Fruit fly (Drosophila melanogaster) whole organism, embryonic: Measurements from ENCODE around the gene CG32544.

Experiments
- Awh ChIP-seq: fragments of 200-800 bp; sonication (Bioruptor generic); IDR thresholded peaks from 2 replicates; pipeline ENCODE4, ENCODE4 v1.3.6; 2022; ENCODE audit warnings: missing biosample characterization, missing genetic modification characterization
- BEAF-32 ChIP-seq: fragments of 200-800 bp; sonication (Bioruptor generic); optimal IDR thresholded peaks from 3 replicates; lab custom pipeline; 2017; ENCODE audit warnings: missing biosample characterization, missing genetic modification characterization, mild to moderate bottlenecking, moderate library complexity, missing genetic modification reagents
- CG10147 ChIP-seq: fragments of 200-800 bp; sonication (Bioruptor generic); optimal IDR thresholded peaks from 2 replicates; lab custom pipeline; 2019; ENCODE audit warnings: missing biosample characterization, mild to moderate bottlenecking, missing genetic modification characterization, moderate library complexity
- CG12104 ChIP-seq: fragments of 200-800 bp; sonication (Bioruptor generic); optimal IDR thresholded peaks from 3 replicates; lab custom pipeline; 2016; ENCODE audit warnings: missing biosample characterization, missing genetic modification characterization
- CG16863 ChIP-seq: fragments of 200-800 bp; sonication (Bioruptor generic); optimal IDR thresholded peaks from 3 replicates; lab custom pipeline; 2016; ENCODE audit warnings: missing biosample characterization, missing genetic modification characterization
- CG17186 ChIP-seq: fragments of 200-800 bp; sonication (Bioruptor generic); optimal IDR thresholded peaks from 3 replicates; lab custom pipeline; 2017; ENCODE audit warnings: missing biosample characterization, missing genetic modification reagents, missing genetic modification characterization
- CG17912 ChIP-seq: fragments of 200-800 bp; sonication (Bioruptor generic); optimal IDR thresholded peaks from 2 replicates; lab custom pipeline; 2018; ENCODE audit warnings: missing biosample characterization, mild to moderate bottlenecking, missing genetic modification characterization
- CG18619 ChIP-seq: fragments of 200-800 bp; sonication (Bioruptor generic); optimal IDR thresholded peaks from 3 replicates; lab custom pipeline; 2017; ENCODE audit warnings: missing biosample characterization, mild to moderate bottlenecking, missing genetic modification characterization
- CG30403 ChIP-seq: fragments of 200-800 bp; sonication (Bioruptor generic); optimal IDR thresholded peaks from 3 replicates; lab custom pipeline; 2016; ENCODE audit warnings: missing biosample characterization, missing genetic modification characterization
- CG31388 ChIP-seq: fragments of 200-800 bp; sonication (Bioruptor generic); optimal IDR thresholded peaks from 2 replicates; lab custom pipeline; 2016; ENCODE audit warnings: missing biosample characterization, missing genetic modification characterization
- CG33213 ChIP-seq: fragments of 200-800 bp; sonication (Bioruptor generic); optimal IDR thresholded peaks from 3 replicates; lab custom pipeline; 2016; ENCODE audit warnings: missing biosample characterization, missing genetic modification characterization
- CG4328 ChIP-seq: fragments of 200-800 bp; sonication (Bioruptor generic); optimal IDR thresholded peaks from 3 replicates; lab custom pipeline; 2017; ENCODE audit warnings: missing biosample characterization, missing genetic modification reagents, missing genetic modification characterization
- CG6813 ChIP-seq: fragments of 200-800 bp; sonication (Bioruptor generic); optimal IDR thresholded peaks from 2 replicates; lab custom pipeline; 2017; ENCODE audit warnings: missing biosample characterization, missing genetic modification characterization, mild to moderate bottlenecking, moderate library complexity, missing genetic modification reagents
- CG7928 ChIP-seq: fragments of 200-800 bp; sonication (Bioruptor generic); optimal IDR thresholded peaks from 2 replicates; lab custom pipeline; 2017; ENCODE audit warnings: missing biosample characterization, mild to moderate bottlenecking, missing genetic modification characterization
- CG7963 ChIP-seq: fragments of 200-800 bp; sonication (Bioruptor generic); IDR thresholded peaks from 3 replicates; pipeline ENCODE4 v1.3.6; 2022; ENCODE audit warnings: missing biosample characterization, missing genetic modification characterization; ENCODE audit not compliant: partially characterized antibody
- CG8388 ChIP-seq: fragments of 200-800 bp; sonication (Bioruptor generic); optimal IDR thresholded peaks from 2 replicates; lab custom pipeline; 2019; ENCODE audit warnings: missing biosample characterization, mild to moderate bottlenecking, missing genetic modification characterization, moderate library complexity
- CG8765 ChIP-seq: fragments of 200-800 bp; sonication (Bioruptor generic); IDR thresholded peaks from 2 replicates; pipeline ENCODE4 v1.3.6; 2022; ENCODE audit warnings: missing biosample characterization, missing genetic modification characterization
- CG9727 ChIP-seq: fragments of 200-800 bp; sonication (Bioruptor generic); optimal IDR thresholded peaks from 3 replicates; lab custom pipeline; 2017; ENCODE audit warnings: missing biosample characterization, mild to moderate bottlenecking, missing genetic modification characterization
- CG9817 ChIP-seq: fragments of 200-800 bp; sonication (Bioruptor generic); optimal IDR thresholded peaks from 2 replicates; lab custom pipeline; 2018; ENCODE audit warnings: missing biosample characterization, mild to moderate bottlenecking, missing genetic modification characterization, moderate library complexity
- CG9876 ChIP-seq: fragments of 200-800 bp; sonication (Bioruptor generic); optimal IDR thresholded peaks from 2 replicates; lab custom pipeline; 2016; ENCODE audit warnings: missing biosample characterization, missing genetic modification characterization
- CG9932 ChIP-seq: fragments of 200-800 bp; sonication (Bioruptor generic); IDR thresholded peaks from 2 replicates; pipeline ENCODE4 v1.3.6; 2022; ENCODE audit warnings: missing biosample characterization, missing genetic modification characterization
- Camta ChIP-seq: fragments of 200-800 bp; sonication (Bioruptor generic); optimal IDR thresholded peaks from 2 replicates; lab custom pipeline; 2016; ENCODE audit warnings: missing biosample characterization, missing genetic modification characterization
- Dip3 ChIP-seq: fragments of 200-800 bp; sonication (Bioruptor generic); optimal IDR thresholded peaks from 3 replicates; lab custom pipeline; 2016; ENCODE audit warnings: missing biosample characterization, missing genetic modification characterization
- E2f1 ChIP-seq: fragments of 200-800 bp; sonication (Bioruptor generic); IDR thresholded peaks from 2 replicates; pipeline ENCODE4 v1.3.6; 2022; ENCODE audit warnings: missing biosample characterization, missing genetic modification characterization
- Ets65A ChIP-seq: fragments of 200-800 bp; sonication (Bioruptor generic); peaks from one replicate; lab custom pipeline; 2016; ENCODE audit warnings: missing biosample characterization, missing genetic modification characterization
- GATAe ChIP-seq: fragments of 200-800 bp; sonication (Bioruptor generic); conservative IDR thresholded peaks from 2 replicates; pipeline ENCODE4 v1.3.6; 2022; ENCODE audit warnings: missing biosample characterization, missing genetic modification characterization
- Hand ChIP-seq: fragments of 200-800 bp; sonication (Bioruptor generic); optimal IDR thresholded peaks from 2 replicates; lab custom pipeline; 2017; ENCODE audit warnings: mild to moderate bottlenecking, missing biosample characterization, missing genetic modification reagents, missing genetic modification characterization
- Lim3 ChIP-seq: fragments of 200-800 bp; sonication (Bioruptor generic); IDR thresholded peaks from 2 replicates; pipeline ENCODE4 v1.3.6; 2022; ENCODE audit warnings: missing biosample characterization, missing genetic modification characterization
- Max ChIP-seq: fragments of 200-800 bp; sonication (Bioruptor generic); optimal IDR thresholded peaks from 2 replicates; lab custom pipeline; 2016; ENCODE audit warnings: missing biosample characterization, mild to moderate bottlenecking, missing genetic modification characterization
- Myb ChIP-seq: fragments of 200-800 bp; sonication (Bioruptor generic); optimal IDR thresholded peaks from 2 replicates; lab custom pipeline; 2016; ENCODE audit warnings: missing biosample characterization, missing genetic modification characterization
- Oaz ChIP-seq: fragments of 200-800 bp; sonication (Bioruptor generic); IDR thresholded peaks from 2 replicates; pipeline ENCODE4 v1.3.6; 2022; ENCODE audit warnings: missing biosample characterization, missing genetic modification characterization
- Rfx ChIP-seq: fragments of 200-800 bp; sonication (Bioruptor generic); IDR thresholded peaks from 2 replicates; pipeline ENCODE4 v1.3.6; 2022; ENCODE audit warnings: missing biosample characterization, missing genetic modification characterization
- Scr ChIP-seq: fragments of 200-800 bp; sonication (Bioruptor generic); IDR thresholded peaks from 2 replicates; pipeline ENCODE4 v1.3.6; 2022; ENCODE audit warnings: missing biosample characterization, missing genetic modification characterization; ENCODE audit not compliant: partially characterized antibody
- Ssrp ChIP-seq: fragments of 200-800 bp; sonication (Bioruptor generic); optimal IDR thresholded peaks from 2 replicates; lab custom pipeline; 2018; ENCODE audit warnings: missing biosample characterization, mild to moderate bottlenecking, missing genetic modification characterization, moderate library complexity
- Trl ChIP-seq, 3 experiments: fragments of >200 bp in 2 of 3; fragments of 200-800 bp in 1 of 3; sonication (Bioruptor generic) in 1 of 3; optimal IDR thresholded peaks; 2 replicates in 1 of 3; 3 replicates in 2 of 3; lab custom pipeline; 2016 to 2017; ENCODE audit warnings: missing biosample characterization in 1 of 3, missing genetic modification characterization in 1 of 3
- cg ChIP-seq: fragments of 200-800 bp; sonication (Bioruptor generic); optimal IDR thresholded peaks from 3 replicates; lab custom pipeline; 2019; ENCODE audit warnings: missing biosample characterization, mild to moderate bottlenecking, missing genetic modification characterization, moderate library complexity
- croc ChIP-seq: fragments of 200-800 bp; sonication (Bioruptor generic); conservative IDR thresholded peaks from 3 replicates; pipeline ENCODE4 v1.3.6; 2022; ENCODE audit warnings: missing biosample characterization, missing genetic modification characterization
- dysf ChIP-seq: fragments of 200-800 bp; sonication (Bioruptor generic); IDR thresholded peaks from 3 replicates; pipeline ENCODE4 v1.3.6; 2022; ENCODE audit warnings: missing biosample characterization, missing genetic modification characterization
- emc ChIP-seq: fragments of 200-800 bp; sonication (Bioruptor generic); optimal IDR thresholded peaks from 2 replicates; lab custom pipeline; 2016; ENCODE audit warnings: missing biosample characterization, missing genetic modification characterization
- fu2 ChIP-seq: fragments of 200-800 bp; sonication (Bioruptor generic); optimal IDR thresholded peaks from 2 replicates; lab custom pipeline; 2016; ENCODE audit warnings: missing biosample characterization, missing genetic modification characterization
- grau ChIP-seq: fragments of 200-800 bp; optimal IDR thresholded peaks from 3 replicates; lab custom pipeline; 2019; ENCODE audit warnings: missing biosample characterization, mild to moderate bottlenecking, missing genetic modification characterization, moderate library complexity
- jing ChIP-seq: fragments of 200-800 bp; sonication (Bioruptor generic); optimal IDR thresholded peaks from 2 replicates; lab custom pipeline; 2018; ENCODE audit warnings: missing biosample characterization, mild to moderate bottlenecking, missing genetic modification characterization
- lmd ChIP-seq: fragments of 200-800 bp; sonication (Bioruptor generic); IDR thresholded peaks from 2 replicates; pipeline ENCODE4 v1.3.6; 2022; ENCODE audit warnings: missing biosample characterization, missing genetic modification characterization
- luna ChIP-seq: fragments of 200-800 bp; sonication (Bioruptor generic); optimal IDR thresholded peaks from 2 replicates; lab custom pipeline; 2016; ENCODE audit warnings: missing biosample characterization, missing genetic modification characterization
- onecut ChIP-seq: fragments of 200-800 bp; sonication (Bioruptor generic); IDR thresholded peaks from 2 replicates; pipeline ENCODE4 v1.3.6; 2022; ENCODE audit warnings: missing biosample characterization, missing genetic modification characterization
- psq ChIP-seq: fragments of 200-800 bp; sonication (Bioruptor generic); optimal IDR thresholded peaks from 2 replicates; lab custom pipeline; 2017; ENCODE audit warnings: missing biosample characterization, missing genetic modification characterization
- seq ChIP-seq: fragments of 200-800 bp; sonication (Bioruptor generic); IDR thresholded peaks from 2 replicates; pipeline ENCODE4 v1.3.6; 2022; ENCODE audit warnings: missing biosample characterization, missing genetic modification characterization
- slp2 ChIP-seq: fragments of 200-800 bp; sonication (Bioruptor generic); optimal IDR thresholded peaks from 2 replicates; lab custom pipeline; 2016; ENCODE audit warnings: missing biosample characterization, missing genetic modification characterization
- tll ChIP-seq, 2 experiments: fragments of 200-800 bp in 1 of 2; fragments of >200 bp in 1 of 2; sonication (Bioruptor generic) in 1 of 2; optimal IDR thresholded peaks; 2 replicates each; lab custom pipeline; 2017 to 2019; ENCODE audit warnings: missing biosample characterization in 2 of 2, missing genetic modification characterization in 2 of 2, mild to moderate bottlenecking in 1 of 2, moderate library complexity in 1 of 2

The CG32544 gene

dm6 chrX:18843229-18844033 lies 16.7 kb upstream of the CG32544 start, which contains the start of gene htk (continued):
- TF ChIP-seq Dip3 (GFP tag; lab: Kevin White, UChicago) (peak; percentile 15), CG9932 (GFP tag; lab: Robert Waterston, UW) (peak; percentile 86), luna (GFP tag; lab: Kevin White, UChicago) (peak; percentile 34), CG9727 (GFP tag; lab: Kevin White, UChicago) (peak; percentile 44), Max (peak; percentile 13), Hand (GFP tag; lab: Kevin White, UChicago) (no peak), CG7928 (GFP tag; lab: Kevin White, UChicago) (peak; percentile 38), Rfx (GFP tag; lab: Robert Waterston, UW) (peak; percentile 89), Oaz (GFP tag; lab: Robert Waterston, UW) (peak; percentile 46), psq (GFP tag; lab: Kevin White, UChicago) (no peak), CG4328 (GFP tag; lab: Kevin White, UChicago) (peak; percentile 20), CG17186 (GFP tag; lab: Kevin White, UChicago) (peak; percentile 64), CG18619 (peak; percentile 45), emc (GFP tag; lab: Kevin White, UChicago) (peak; percentile 52), Camta (peak; percentile 72), fu2 (GFP tag; lab: Kevin White, UChicago) (peak; percentile 61), Ssrp (tag; lab: Kevin White, UChicago) (no peak), CG7963 (GFP tag; lab: Robert Waterston, UW) (peak; percentile 83), CG31388 (peak; percentile 41), Trl (optimal IDR thresholded peaks at IDR 0.05; lab: Kevin White, UChicago) (no peak), Trl (GFP tag; optimal IDR thresholded peaks at IDR 0.05; lab: Kevin White, UChicago) (peak; percentile 80), Awh (GFP tag; lab: Robert Waterston, UW) (peak; percentile 51; the same call in 1 of the 2 replicates), CG10147 (GFP tag; lab: Kevin White, UChicago) (peak; percentile 22), Lim3 (GFP tag; lab: Robert Waterston, UW) (no peak), CG8388 (GFP tag; lab: Kevin White, UChicago) (no peak), BEAF-32 (GFP tag; lab: Kevin White, UChicago) (peak; percentile 96), Ets65A (peak; percentile 93), CG12104 (GFP tag; lab: Kevin White, UChicago) (peak; percentile 1), grau (tag; lab: Kevin White, UChicago) (peak; percentile 71), Scr (peak; percentile 85), CG8765 (GFP tag; lab: Robert Waterston, UW) (no peak), GATAe (GFP tag; lab: Robert Waterston, UW) (no peak), CG33213 (peak; percentile 80), tll (GFP tag; optimal IDR thresholded peaks at IDR 0.05; lab: Kevin White, UChicago) (no peak), jing (no peak), seq (GFP tag; lab: Robert Waterston, UW) (peak; percentile 48; the same call in 1 of the 2 replicates), CG16863 (GFP tag; lab: Kevin White, UChicago) (peak; percentile 22), E2f1 (GFP tag; lab: Robert Waterston, UW) (peak; percentile 79), CG30403 (peak; percentile 75), CG6813 (GFP tag; lab: Kevin White, UChicago) (peak; percentile 22), lmd (peak; percentile 77), onecut (GFP tag; lab: Robert Waterston, UW) (peak; percentile 71), CG9876 (GFP tag; lab: Kevin White, UChicago) (peak; percentile 78), CG9817 (tag; lab: Kevin White, UChicago) (peak; percentile 52), dysf (peak; percentile 76), Myb (GFP tag; lab: Kevin White, UChicago) (peak; percentile 71), croc (0 out of 3 replicates have a peak, but pooled peaks have one; percentile 14), cg (no peak), slp2 (GFP tag; lab: Kevin White, UChicago) (peak; percentile 65), CG17912 (GFP tag; lab: Kevin White, UChicago) (peak; percentile 78)
